Fruit fly (Drosophila melanogaster) whole organism, embryonic: ENCODE data around the gene Pif1B.
A peak's percentile ranks its signal among the peaks of the same experiment; 100 is the strongest.

Source experiments
- Asciz ChIP-seq: fragments of 200-800 bp; sonication (Bioruptor generic); optimal IDR thresholded peaks from 2 replicates; lab custom pipeline; 2017; ENCODE audit warnings: missing biosample characterization, mild to moderate bottlenecking, missing genetic modification characterization, missing genetic modification reagents
- Blimp-1 ChIP-seq: fragments of 200-800 bp; sonication (Bioruptor generic); optimal IDR thresholded peaks from 3 replicates; lab custom pipeline; 2018; ENCODE audit warnings: missing biosample characterization, missing genetic modification characterization, mild to moderate bottlenecking, moderate library complexity, missing genetic modification reagents
- CG10267 ChIP-seq: fragments of 200-800 bp; sonication (Bioruptor generic); optimal IDR thresholded peaks from 2 replicates; lab custom pipeline; 2018; ENCODE audit warnings: missing biosample characterization, mild to moderate bottlenecking, missing genetic modification characterization, moderate library complexity
- CG11085 ChIP-seq: fragments of 200-800 bp; sonication (Bioruptor generic); IDR thresholded peaks from 2 replicates; pipeline ENCODE4 v1.3.6; 2022; ENCODE audit warnings: missing biosample characterization, missing genetic modification characterization
- CG11695 ChIP-seq: fragments of 200-800 bp; sonication (Bioruptor generic); IDR thresholded peaks from 3 replicates; pipeline ENCODE4 v1.3.6; 2022; ENCODE audit warnings: missing biosample characterization, missing genetic modification characterization
- CG12236 ChIP-seq: fragments of 200-800 bp; sonication (Bioruptor generic); optimal IDR thresholded peaks from 2 replicates; lab custom pipeline; 2016; ENCODE audit warnings: missing biosample characterization, missing genetic modification characterization
- CG12942 ChIP-seq: fragments of 200-800 bp; sonication (Bioruptor generic); optimal IDR thresholded peaks from 3 replicates; lab custom pipeline; 2016; ENCODE audit warnings: missing biosample characterization, missing genetic modification characterization
- CG13894 ChIP-seq: fragments of 200-800 bp; sonication (Bioruptor generic); optimal IDR thresholded peaks from 3 replicates; lab custom pipeline; 2018; ENCODE audit warnings: missing biosample characterization, mild to moderate bottlenecking, missing genetic modification characterization, moderate library complexity
- CG14050 ChIP-seq: fragments of 200-800 bp; sonication (Bioruptor generic); IDR thresholded peaks from 3 replicates; pipeline ENCODE4 v1.3.6; 2022; ENCODE audit warnings: missing biosample characterization, missing genetic modification characterization
- CG15269 ChIP-seq: fragments of 200-800 bp; sonication (Bioruptor generic); optimal IDR thresholded peaks from 2 replicates; lab custom pipeline; 2018; ENCODE audit warnings: missing biosample characterization, mild to moderate bottlenecking, missing genetic modification characterization, moderate library complexity
- CG16813 ChIP-seq: fragments of 200-800 bp; sonication (Bioruptor generic); IDR thresholded peaks from 3 replicates; pipeline ENCODE4 v1.3.6; 2022; ENCODE audit warnings: missing biosample characterization, missing genetic modification characterization; ENCODE audit not compliant: partially characterized antibody
- CG17328 ChIP-seq: fragments of 200-800 bp; sonication (Bioruptor generic); IDR thresholded peaks from 2 replicates; pipeline ENCODE4 v1.3.6; 2022; ENCODE audit warnings: missing biosample characterization, missing genetic modification characterization
- CG17361 ChIP-seq: fragments of 200-800 bp; sonication (Bioruptor generic); IDR thresholded peaks from 3 replicates; pipeline ENCODE4 v1.3.6; 2022; ENCODE audit warnings: missing biosample characterization, missing genetic modification characterization
- CG2116 ChIP-seq: fragments of 200-800 bp; sonication (Bioruptor generic); optimal IDR thresholded peaks from 3 replicates; lab custom pipeline; 2018; ENCODE audit warnings: missing biosample characterization, mild to moderate bottlenecking, missing genetic modification characterization
- CG2129 ChIP-seq: fragments of 200-800 bp; sonication (Bioruptor generic); IDR thresholded peaks from 2 replicates; pipeline ENCODE4 v1.3.6; 2022; ENCODE audit warnings: missing biosample characterization, missing genetic modification characterization; ENCODE audit not compliant: partially characterized antibody
- CG31441 ChIP-seq: fragments of 200-800 bp; sonication (Bioruptor generic); IDR thresholded peaks from 2 replicates; pipeline ENCODE4 v1.3.6; 2022; ENCODE audit warnings: missing biosample characterization, missing genetic modification characterization
- CG3407 ChIP-seq: fragments of 200-800 bp; sonication (Bioruptor generic); optimal IDR thresholded peaks from 2 replicates; lab custom pipeline; 2018; ENCODE audit warnings: missing biosample characterization, mild to moderate bottlenecking, missing genetic modification characterization
- CG34376 ChIP-seq: fragments of 200-800 bp; sonication (Bioruptor generic); optimal IDR thresholded peaks from 2 replicates; lab custom pipeline; 2018; ENCODE audit warnings: missing biosample characterization, mild to moderate bottlenecking, missing genetic modification characterization
- CG7786 ChIP-seq: fragments of 200-800 bp; sonication (Bioruptor generic); optimal IDR thresholded peaks from 2 replicates; lab custom pipeline; 2016; ENCODE audit warnings: missing biosample characterization, missing genetic modification characterization
- CG7963 ChIP-seq: fragments of 200-800 bp; sonication (Bioruptor generic); IDR thresholded peaks from 3 replicates; pipeline ENCODE4 v1.3.6; 2022; ENCODE audit warnings: missing biosample characterization, missing genetic modification characterization; ENCODE audit not compliant: partially characterized antibody
- CG8089 ChIP-seq: fragments of 200-800 bp; sonication (Bioruptor generic); optimal IDR thresholded peaks from 3 replicates; lab custom pipeline; 2016; ENCODE audit warnings: missing biosample characterization, missing genetic modification characterization
- CG9932 ChIP-seq: fragments of 200-800 bp; sonication (Bioruptor generic); IDR thresholded peaks from 2 replicates; pipeline ENCODE4 v1.3.6; 2022; ENCODE audit warnings: missing biosample characterization, missing genetic modification characterization
- D19B ChIP-seq: fragments of 200-800 bp; sonication (Bioruptor generic); optimal IDR thresholded peaks from 2 replicates; lab custom pipeline; 2017; ENCODE audit warnings: missing biosample characterization, mild to moderate bottlenecking, missing genetic modification characterization
- Elba2 ChIP-seq: fragments of 200-800 bp; sonication (Bioruptor generic); optimal IDR thresholded peaks from 3 replicates; lab custom pipeline; 2016; ENCODE audit warnings: missing biosample characterization, missing genetic modification characterization
- Fer2 ChIP-seq: fragments of 200-800 bp; sonication (Bioruptor generic); optimal IDR thresholded peaks from 2 replicates; lab custom pipeline; 2018; ENCODE audit warnings: missing biosample characterization, mild to moderate bottlenecking, missing genetic modification characterization, moderate library complexity
- HLH3B ChIP-seq: fragments of 200-800 bp; sonication (Bioruptor generic); IDR thresholded peaks from 2 replicates; pipeline ENCODE4 v1.3.6; 2022; ENCODE audit warnings: missing biosample characterization, missing genetic modification characterization
- Hsf ChIP-seq: fragments of 200-800 bp; sonication (Bioruptor generic); optimal IDR thresholded peaks from 3 replicates; lab custom pipeline; 2016; ENCODE audit warnings: missing biosample characterization, missing genetic modification characterization
- Kr ChIP-seq: fragments of 200-800 bp; sonication (Bioruptor generic); optimal IDR thresholded peaks from 2 replicates; lab custom pipeline; 2017; ENCODE audit warnings: missing biosample characterization, mild to moderate bottlenecking, missing genetic modification characterization
- MESR4 ChIP-seq: fragments of 200-800 bp; sonication (Bioruptor generic); optimal IDR thresholded peaks from 2 replicates; lab custom pipeline; 2018; ENCODE audit warnings: missing biosample characterization, mild to moderate bottlenecking, missing genetic modification characterization, moderate library complexity
- Max ChIP-seq: fragments of 200-800 bp; sonication (Bioruptor generic); optimal IDR thresholded peaks from 2 replicates; lab custom pipeline; 2016; ENCODE audit warnings: missing biosample characterization, mild to moderate bottlenecking, missing genetic modification characterization
- Med ChIP-seq: fragments of 200-800 bp; sonication (Bioruptor generic); peaks from one replicate; lab custom pipeline; 2016; ENCODE audit warnings: missing biosample characterization, missing genetic modification characterization, mild to moderate bottlenecking, inconsistent platforms, moderate library complexity
- NC2α ChIP-seq: fragments of 200-800 bp; sonication (Bioruptor generic); optimal IDR thresholded peaks from 2 replicates; lab custom pipeline; 2016; ENCODE audit warnings: missing biosample characterization, missing genetic modification characterization
- Sox100B ChIP-seq: fragments of 200-800 bp; sonication (Bioruptor generic); optimal IDR thresholded peaks from 3 replicates; lab custom pipeline; 2018; ENCODE audit warnings: missing biosample characterization, mild to moderate bottlenecking, missing genetic modification characterization
- Sry-δ ChIP-seq: fragments of 200-800 bp; sonication (Bioruptor generic); optimal IDR thresholded peaks from 2 replicates; lab custom pipeline; 2016; ENCODE audit warnings: missing biosample characterization, missing genetic modification characterization
- YL-1 ChIP-seq: fragments of 200-800 bp; sonication (Bioruptor generic); optimal IDR thresholded peaks from 3 replicates; lab custom pipeline; 2017; ENCODE audit warnings: missing biosample characterization, mild to moderate bottlenecking, missing genetic modification characterization
- cad ChIP-seq: fragments of >200 bp; optimal IDR thresholded peaks from 2 replicates; lab custom pipeline; 2017; ENCODE audit warnings: missing biosample characterization, missing genetic modification characterization
- caup ChIP-seq: fragments of 200-800 bp; sonication (Bioruptor generic); optimal IDR thresholded peaks from 3 replicates; lab custom pipeline; 2017; ENCODE audit warnings: missing biosample characterization, mild to moderate bottlenecking, missing genetic modification characterization, moderate library complexity; ENCODE audit not compliant: severe bottlenecking
- corto ChIP-seq: fragments of 200-800 bp; sonication (Bioruptor generic); optimal IDR thresholded peaks from 2 replicates; lab custom pipeline; 2016; ENCODE audit warnings: missing biosample characterization, mild to moderate bottlenecking, missing genetic modification characterization, moderate library complexity
- cwo ChIP-seq: fragments of 200-800 bp; sonication (Bioruptor generic); optimal IDR thresholded peaks from 3 replicates; lab custom pipeline; 2017; ENCODE audit warnings: missing biosample characterization, missing genetic modification characterization, mild to moderate bottlenecking, moderate library complexity, missing genetic modification reagents
- eve ChIP-seq, 2 experiments: fragments of >200 bp; optimal IDR thresholded peaks; 2 replicates each; lab custom pipeline; 2017; ENCODE audit warnings: missing biosample characterization in 2 of 2, missing genetic modification characterization in 2 of 2
- exex ChIP-seq: fragments of 200-800 bp; sonication (Bioruptor generic); optimal IDR thresholded peaks from 4 replicates; lab custom pipeline; 2018; ENCODE audit warnings: missing biosample characterization, mild to moderate bottlenecking, missing genetic modification characterization, moderate library complexity
- fd64A ChIP-seq: fragments of 200-800 bp; sonication (Bioruptor generic); optimal IDR thresholded peaks from 3 replicates; lab custom pipeline; 2018; ENCODE audit warnings: missing biosample characterization, mild to moderate bottlenecking, missing genetic modification characterization
- gsb-n ChIP-seq: fragments of 200-800 bp; sonication (Bioruptor generic); optimal IDR thresholded peaks from 3 replicates; lab custom pipeline; 2018; ENCODE audit warnings: missing biosample characterization, mild to moderate bottlenecking, missing genetic modification characterization
- hth ChIP-seq: fragments of >200 bp; optimal IDR thresholded peaks from 2 replicates; lab custom pipeline; 2017; ENCODE audit warnings: inconsistent platforms
- sqz ChIP-seq: fragments of 200-800 bp; sonication (Bioruptor generic); optimal IDR thresholded peaks from 3 replicates; lab custom pipeline; 2018; ENCODE audit warnings: missing biosample characterization, mild to moderate bottlenecking, missing genetic modification characterization
- twi ChIP-seq: fragments of 200-800 bp; optimal IDR thresholded peaks from 2 replicates; lab custom pipeline; 2019; ENCODE audit warnings: missing biosample characterization, mild to moderate bottlenecking, missing genetic modification characterization, moderate library complexity
- vnd ChIP-seq: fragments of 200-800 bp; sonication (Bioruptor generic); IDR thresholded peaks from 3 replicates; pipeline ENCODE4 v1.3.6; 2022; ENCODE audit warnings: missing biosample characterization, missing genetic modification characterization; ENCODE audit not compliant: partially characterized antibody
- wek ChIP-seq: fragments of 200-800 bp; sonication (Bioruptor generic); optimal IDR thresholded peaks from 3 replicates; lab custom pipeline; 2018; ENCODE audit warnings: missing biosample characterization, mild to moderate bottlenecking, missing genetic modification characterization, moderate library complexity
- wor ChIP-seq: fragments of 200-800 bp; sonication (Bioruptor generic); IDR thresholded peaks from 2 replicates; pipeline ENCODE4 v1.3.6; 2022; ENCODE audit warnings: missing biosample characterization, missing genetic modification characterization

The Pif1B gene

DNA sequence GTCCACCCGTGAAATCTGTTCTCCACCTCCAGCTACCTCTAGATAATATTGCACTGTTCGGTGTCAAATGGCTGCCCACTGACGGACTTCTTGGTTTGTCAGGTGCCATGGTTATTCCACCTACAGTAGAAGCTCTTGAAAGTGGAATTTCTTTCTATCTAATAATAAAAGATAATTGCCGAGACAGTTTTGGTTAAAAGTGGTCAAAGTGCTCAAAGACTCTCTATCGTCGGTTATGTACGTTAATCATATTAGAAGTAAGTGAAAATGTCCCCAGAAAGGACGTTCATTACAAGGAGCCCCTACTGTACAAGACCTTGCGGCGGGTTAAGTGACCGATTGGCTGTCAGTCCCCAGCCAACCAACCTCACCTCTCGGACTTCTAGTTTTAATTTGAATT, 56.8 kb downstream of the Pif1B start (continued):
- peak; percentile 15 for TF ChIP-seq caup (GFP tag; lab: Kevin White, UChicago)
- TF ChIP-seq CG12942 (GFP tag; lab: Kevin White, UChicago), result no peak
- no peak for TF ChIP-seq fd64A (GFP tag; lab: Kevin White, UChicago)
- TF ChIP-seq CG7786 (GFP tag; lab: Kevin White, UChicago), result peak; percentile 23
- TF ChIP-seq CG10267 (tag; lab: Kevin White, UChicago), result peak; percentile 17
- peak; percentile 11 for TF ChIP-seq CG8089 (GFP tag; lab: Kevin White, UChicago)
- TF ChIP-seq CG12236 (GFP tag; lab: Kevin White, UChicago), result no peak
- 0 out of 2 replicates have a peak, but pooled peaks have one; percentile 15 for TF ChIP-seq CG17328
- TF ChIP-seq Kr (GFP tag; lab: Kevin White, UChicago), result no peak
- TF ChIP-seq twi (tag; lab: Kevin White, UChicago), result no peak
- peak; percentile 14 for TF ChIP-seq Max (GFP tag; lab: Kevin White, UChicago)
- no peak for TF ChIP-seq YL-1
- 0 out of 3 replicates have a peak, but pooled peaks have one; percentile 31 for TF ChIP-seq CG17361 (GFP tag; lab: Robert Waterston, UW)
- TF ChIP-seq D19B (GFP tag; lab: Kevin White, UChicago), result no peak

dm6 chr3R:8742661-8743060, 58.3 kb downstream of the Pif1B start:
- TF ChIP-seq Elba2 (GFP tag; lab: Kevin White, UChicago), result no peak
- no peak for TF ChIP-seq gsb-n (tag; lab: Kevin White, UChicago)
- no peak for TF ChIP-seq CG13894
- no peak for TF ChIP-seq NC2α (GFP tag; lab: Kevin White, UChicago)
- TF ChIP-seq corto, result no peak
- no peak for TF ChIP-seq CG2116 (GFP tag; lab: Kevin White, UChicago)
- TF ChIP-seq cad (GFP tag; lab: Kevin White, UChicago), result no peak
- TF ChIP-seq CG9932 (GFP tag; lab: Robert Waterston, UW), result no peak
- TF ChIP-seq eve (GFP tag; optimal IDR thresholded peaks at IDR 0.05; lab: Kevin White, UChicago), result no peak
- no peak for TF ChIP-seq CG11085
- no peak for TF ChIP-seq cwo (GFP tag; lab: Kevin White, UChicago)

DNA sequence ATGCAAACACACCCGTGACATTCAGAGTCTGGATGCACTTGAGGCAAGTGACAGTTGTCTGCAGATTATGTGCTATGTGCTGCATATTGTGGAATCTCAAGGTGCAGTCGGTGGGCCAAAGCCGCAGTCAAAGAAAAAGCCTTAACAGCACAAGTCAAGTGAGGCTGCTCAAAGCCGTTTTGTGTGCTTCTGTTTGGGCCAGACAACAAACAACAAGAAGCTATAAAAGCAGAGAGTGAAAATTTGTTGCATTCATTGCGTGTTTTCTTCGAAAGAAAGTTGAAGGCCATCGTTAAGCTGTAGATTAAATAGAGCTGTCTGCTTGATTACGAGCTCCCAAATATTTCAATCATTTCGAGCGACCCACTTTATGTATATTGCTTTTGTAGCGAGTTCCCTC, 59.0 kb downstream of the Pif1B start:
- TF ChIP-seq CG14050 (GFP tag; lab: Robert Waterston, UW), result no peak
- TF ChIP-seq CG3407 (GFP tag; lab: Kevin White, UChicago), result no peak
- TF ChIP-seq HLH3B (GFP tag; lab: Robert Waterston, UW), result peak; percentile 29; the same call in 1 of the 2 replicates
- TF ChIP-seq exex (tag; lab: Kevin White, UChicago), result no peak
- no peak for TF ChIP-seq Sry-δ
- no peak for TF ChIP-seq MESR4 (GFP tag; lab: Kevin White, UChicago)
- TF ChIP-seq CG7963 (GFP tag; lab: Robert Waterston, UW), result no peak
- TF ChIP-seq CG11695 (GFP tag; lab: Robert Waterston, UW), result no peak
- peak; percentile 56 for TF ChIP-seq Blimp-1 (GFP tag; lab: Kevin White, UChicago)
- TF ChIP-seq hth (lab: Kevin White, UChicago), result no peak
- TF ChIP-seq CG2129 (GFP tag; lab: Robert Waterston, UW), result no peak
- no peak for TF ChIP-seq CG34376
- TF ChIP-seq Sox100B (GFP tag; lab: Kevin White, UChicago), result no peak
- TF ChIP-seq Hsf, result no peak
- peak; percentile 12 for TF ChIP-seq Med (GFP tag; lab: Kevin White, UChicago)
- no peak for TF ChIP-seq wor (GFP tag; lab: Robert Waterston, UW)
- no peak for TF ChIP-seq sqz (GFP tag; lab: Kevin White, UChicago)
- TF ChIP-seq CG31441 (GFP tag; lab: Robert Waterston, UW), result no peak
- TF ChIP-seq wek (GFP tag; lab: Kevin White, UChicago), result no peak
- TF ChIP-seq Fer2, result no peak
- TF ChIP-seq CG16813 (GFP tag; lab: Robert Waterston, UW), result no peak
- TF ChIP-seq CG15269, result no peak
- no peak for TF ChIP-seq vnd (GFP tag; lab: Robert Waterston, UW)
- no peak for TF ChIP-seq Asciz (GFP tag; lab: Kevin White, UChicago)
